Worm (Caenorhabditis elegans) whole organism, L4 larva: ENCODE data around the gene Y102E9.5.
A peak's percentile ranks its signal among the peaks of the same experiment; 100 is the strongest.

Experiments used
- F10B5.3 ChIP-seq: sonication (generic microtip); optimal IDR thresholded peaks from 2 replicates; lab custom pipeline; 2016; ENCODE audit warnings: mild to moderate bottlenecking, missing genetic modification characterization, missing compliant biosample characterization
- F26F4.8 ChIP-seq: fragments of 200-800 bp; sonication (Bioruptor generic); conservative IDR thresholded peaks from 2 replicates; pipeline ENCODE4 v1.3.6; 2022; ENCODE audit warnings: missing genetic modification characterization, missing compliant biosample characterization
- F37D6.2 ChIP-seq: sonication (generic microtip); optimal IDR thresholded peaks from 2 replicates; lab custom pipeline; 2016; ENCODE audit warnings: mild to moderate bottlenecking, missing genetic modification characterization, missing compliant biosample characterization
- F44E2.7 ChIP-seq: fragments of 200-800 bp; sonication (Bioruptor generic); IDR thresholded peaks from 2 replicates; pipeline ENCODE4 v2.1.2; 2022; ENCODE audit warnings: missing genetic modification characterization, missing compliant biosample characterization
- R02D3.7 ChIP-seq: fragments of 150-350 bp; sonication (generic microtip); optimal IDR thresholded peaks from 3 replicates; lab custom pipeline; 2014; ENCODE audit warnings: missing biosample characterization, missing genetic modification characterization
- T20F7.1 ChIP-seq: fragments of 200-800 bp; sonication (Bioruptor generic); optimal IDR thresholded peaks from 2 replicates; lab custom pipeline; 2018; ENCODE audit warnings: mild to moderate bottlenecking, missing genetic modification characterization, missing compliant biosample characterization
- T26A8.4 ChIP-seq: fragments of 200-800 bp; sonication (Bioruptor generic); IDR thresholded peaks from 2 replicates; pipeline ENCODE4 v1.3.6; 2022; ENCODE audit warnings: missing genetic modification characterization, missing compliant biosample characterization
- Y105C5A.15 ChIP-seq: fragments of 200-800 bp; sonication (Bioruptor generic); IDR thresholded peaks from 2 replicates; pipeline ENCODE4 v1.3.6; 2022; ENCODE audit warnings: missing genetic modification characterization, missing compliant biosample characterization
- aha-1 ChIP-seq: fragments of 150-350 bp; peaks from one replicate; lab custom pipeline; 2014; ENCODE audit warnings: missing biosample characterization, missing genetic modification characterization
- aly-2 ChIP-seq: sonication (generic microtip); optimal IDR thresholded peaks from 2 replicates; lab custom pipeline; 2018; ENCODE audit warnings: missing biosample characterization, missing genetic modification characterization
- arid-1 ChIP-seq: fragments of 200-800 bp; sonication (Bioruptor generic); conservative IDR thresholded peaks from 2 replicates; pipeline ENCODE4 v1.3.6; 2022; ENCODE audit warnings: missing genetic modification reagents, missing genetic modification characterization, missing compliant biosample characterization
- attf-4 ChIP-seq: sonication (generic microtip); optimal IDR thresholded peaks from 3 replicates; lab custom pipeline; 2017; ENCODE audit warnings: missing biosample characterization, missing genetic modification characterization
- ceh-28 ChIP-seq: fragments of 150-350 bp; optimal IDR thresholded peaks from 2 replicates; lab custom pipeline; 2014; ENCODE audit warnings: missing biosample characterization, missing genetic modification reagents, missing genetic modification characterization
- ceh-32 ChIP-seq: sonication (generic microtip); optimal IDR thresholded peaks from 2 replicates; lab custom pipeline; 2016; ENCODE audit warnings: mild to moderate bottlenecking, missing genetic modification characterization, missing compliant biosample characterization; ENCODE audit not compliant: poor library complexity
- ceh-44 ChIP-seq: fragments of 200-800 bp; sonication (Bioruptor generic); IDR thresholded peaks from 2 replicates; pipeline ENCODE4 v1.3.6; 2022; ENCODE audit warnings: missing genetic modification reagents, missing genetic modification characterization, missing compliant biosample characterization
- ces-1 ChIP-seq: fragments of 150-350 bp; sonication (generic microtip); optimal IDR thresholded peaks from 4 replicates; lab custom pipeline; 2014; ENCODE audit warnings: missing biosample characterization, missing genetic modification reagents, missing genetic modification characterization
- cey-2 ChIP-seq: sonication (generic microtip); optimal IDR thresholded peaks from 3 replicates; lab custom pipeline; 2017; ENCODE audit warnings: missing genetic modification characterization, mild to moderate bottlenecking, missing compliant biosample characterization, antibody characterized with exemption, borderline replicate concordance; ENCODE audit not compliant: insufficient read depth
- ctbp-1 ChIP-seq: fragments of 200-800 bp; sonication (Bioruptor generic); IDR thresholded peaks from 2 replicates; pipeline ENCODE4 v1.3.6; 2022; ENCODE audit warnings: missing genetic modification reagents, missing genetic modification characterization, missing compliant biosample characterization
- dve-1 ChIP-seq: sonication (generic microtip); optimal IDR thresholded peaks from 2 replicates; lab custom pipeline; 2017; ENCODE audit warnings: antibody characterized with exemption, mild to moderate bottlenecking, missing genetic modification characterization, missing compliant biosample characterization; ENCODE audit not compliant: insufficient read depth
- egl-27 ChIP-seq: sonication (generic microtip); optimal IDR thresholded peaks from 3 replicates; lab custom pipeline; 2017; ENCODE audit warnings: missing biosample characterization, missing genetic modification reagents, missing genetic modification characterization
- fkh-10 ChIP-seq: fragments of 150-350 bp; optimal IDR thresholded peaks from 2 replicates; lab custom pipeline; 2014; ENCODE audit warnings: missing biosample characterization, missing genetic modification reagents, missing genetic modification characterization
- hlh-11 ChIP-seq: fragments of 200-800 bp; sonication (Bioruptor generic); optimal IDR thresholded peaks from 2 replicates; lab custom pipeline; 2018; ENCODE audit warnings: mild to moderate bottlenecking, missing genetic modification characterization, missing compliant biosample characterization
- hlh-30 ChIP-seq: sonication (generic microtip); optimal IDR thresholded peaks from 2 replicates; lab custom pipeline; 2017; ENCODE audit warnings: antibody characterized with exemption, mild to moderate bottlenecking, missing genetic modification characterization, missing compliant biosample characterization; ENCODE audit not compliant: insufficient read depth
- hmg-1.1 ChIP-seq: fragments of 200-800 bp; sonication (Bioruptor generic); IDR thresholded peaks from 2 replicates; pipeline ENCODE4 v1.3.6; 2022; ENCODE audit warnings: missing genetic modification reagents, missing genetic modification characterization, missing compliant biosample characterization
- lin-38 ChIP-seq: fragments of 200-800 bp; sonication (Bioruptor generic); IDR thresholded peaks from 2 replicates; pipeline ENCODE4 v1.3.6; 2022; ENCODE audit warnings: missing genetic modification reagents, missing genetic modification characterization, missing compliant biosample characterization
- lsy-2 ChIP-seq, 2 experiments: fragments of 150-350 bp in 1 of 2; sonication (generic microtip) in 1 of 2; optimal IDR thresholded peaks; 2 replicates each; lab custom pipeline; 2014 to 2017; ENCODE audit warnings: missing biosample characterization in 2 of 2, missing genetic modification characterization in 2 of 2
- madf-5 ChIP-seq, 2 experiments: fragments of 200-800 bp; sonication (Bioruptor generic); IDR thresholded peaks; 2 replicates each; pipeline ENCODE4 v1.3.6; 2022; ENCODE audit warnings: missing compliant biosample characterization in 2 of 2, missing genetic modification characterization in 2 of 2
- madf-9 ChIP-seq: fragments of 200-800 bp; sonication (Bioruptor generic); conservative IDR thresholded peaks from 2 replicates; pipeline ENCODE4 v1.3.6; 2022; ENCODE audit warnings: missing genetic modification reagents, missing genetic modification characterization, missing compliant biosample characterization
- mdl-1 ChIP-seq, 2 experiments: fragments of 150-350 bp in 1 of 2; sonication (generic microtip) in 1 of 2; optimal IDR thresholded peaks; 2 replicates each; lab custom pipeline; 2014 to 2017; ENCODE audit warnings: missing biosample characterization in 2 of 2, missing genetic modification characterization in 2 of 2
- mdt-29 ChIP-seq: fragments of 200-800 bp; sonication (Bioruptor generic); IDR thresholded peaks from 2 replicates; pipeline ENCODE4 v1.3.6; 2022; ENCODE audit warnings: missing genetic modification reagents, missing genetic modification characterization, missing compliant biosample characterization
- mep-1 ChIP-seq: fragments of 150-350 bp; sonication (generic microtip); optimal IDR thresholded peaks from 3 replicates; lab custom pipeline; 2014; ENCODE audit warnings: missing biosample characterization, missing genetic modification characterization
- mxl-2 ChIP-seq: fragments of 200-800 bp; sonication (Bioruptor generic); conservative IDR thresholded peaks from 2 replicates; pipeline ENCODE4 v1.3.6; 2022; ENCODE audit warnings: missing genetic modification reagents, missing genetic modification characterization, missing compliant biosample characterization
- mxl-3 ChIP-seq: fragments of 200-800 bp; sonication (Bioruptor generic); optimal IDR thresholded peaks from 2 replicates; lab custom pipeline; 2018; ENCODE audit warnings: mild to moderate bottlenecking, missing genetic modification characterization, missing compliant biosample characterization
- nhr-102 ChIP-seq: sonication (generic microtip); optimal IDR thresholded peaks from 2 replicates; lab custom pipeline; 2016; ENCODE audit warnings: mild to moderate bottlenecking, missing genetic modification characterization, moderate library complexity, missing compliant biosample characterization
- nhr-111 ChIP-seq: fragments of 200-800 bp; sonication (Bioruptor generic); optimal IDR thresholded peaks from 2 replicates; lab custom pipeline; 2018; ENCODE audit warnings: mild to moderate bottlenecking, missing genetic modification characterization, missing compliant biosample characterization
- nhr-237 ChIP-seq: sonication (generic microtip); optimal IDR thresholded peaks from 2 replicates; lab custom pipeline; 2017; ENCODE audit warnings: missing biosample characterization, missing genetic modification characterization
- nhr-48 ChIP-seq: sonication (generic microtip); optimal IDR thresholded peaks from 2 replicates; lab custom pipeline; 2016; ENCODE audit warnings: mild to moderate bottlenecking, missing genetic modification characterization, missing compliant biosample characterization
- nhr-6 ChIP-seq: fragments of 150-350 bp; optimal IDR thresholded peaks from 2 replicates; lab custom pipeline; 2014; ENCODE audit warnings: missing biosample characterization, missing genetic modification characterization
- nhr-76 ChIP-seq: fragments of 150-350 bp; optimal IDR thresholded peaks from 2 replicates; lab custom pipeline; 2014; ENCODE audit warnings: missing biosample characterization, missing genetic modification characterization
- pqm-1 ChIP-seq: sonication (generic microtip); optimal IDR thresholded peaks from 2 replicates; lab custom pipeline; 2017; ENCODE audit warnings: missing biosample characterization, missing genetic modification characterization
- rbr-2 ChIP-seq: sonication (generic microtip); optimal IDR thresholded peaks from 2 replicates; lab custom pipeline; 2016; ENCODE audit warnings: missing genotype, missing genetic modification characterization, missing compliant biosample characterization
- saeg-2 ChIP-seq: fragments of 200-800 bp; sonication (Bioruptor generic); IDR thresholded peaks from 2 replicates; pipeline ENCODE4 v1.3.6; 2022; ENCODE audit warnings: missing genetic modification reagents, missing genetic modification characterization, missing compliant biosample characterization
- sdz-12 ChIP-seq: fragments of 200-800 bp; sonication (Bioruptor generic); optimal IDR thresholded peaks from 2 replicates; lab custom pipeline; 2018; ENCODE audit warnings: mild to moderate bottlenecking, missing genetic modification characterization, missing compliant biosample characterization
- snpc-1.2 ChIP-seq: fragments of 200-800 bp; sonication (Bioruptor generic); IDR thresholded peaks from 2 replicates; pipeline ENCODE4 v1.3.6; 2022; ENCODE audit warnings: missing genetic modification reagents, missing genetic modification characterization, missing compliant biosample characterization
- spr-3 ChIP-seq: fragments of 200-800 bp; sonication (Bioruptor generic); optimal IDR thresholded peaks from 2 replicates; lab custom pipeline; 2018; ENCODE audit warnings: mild to moderate bottlenecking, missing genetic modification characterization, missing compliant biosample characterization
- tag-97 ChIP-seq: fragments of 200-800 bp; sonication (Bioruptor generic); IDR thresholded peaks from 2 replicates; pipeline ENCODE4 v1.3.6; 2022; ENCODE audit warnings: missing genetic modification characterization, missing compliant biosample characterization
- tra-1 ChIP-seq: fragments of 200-800 bp; sonication (Bioruptor generic); IDR thresholded peaks from 2 replicates; pipeline ENCODE4 v1.3.6; 2022; ENCODE audit warnings: missing genetic modification reagents, missing genetic modification characterization, missing compliant biosample characterization
- unc-62 ChIP-seq, 3 experiments: fragments of 150-350 bp in 1 of 3; sonication (generic microtip); optimal IDR thresholded peaks in 2 of 3; peaks in 1 of 3; 1 replicate in 1 of 3; 2 replicates in 2 of 3; lab custom pipeline; 2014 to 2017; ENCODE audit warnings: missing biosample characterization in 3 of 3, missing genetic modification characterization in 3 of 3, missing genetic modification reagents in 3 of 3, missing genotype in 1 of 3
- vab-7 ChIP-seq: fragments of 200-800 bp; sonication (Bioruptor generic); IDR thresholded peaks from 2 replicates; pipeline ENCODE4 v1.3.6; 2022; ENCODE audit warnings: missing genetic modification reagents, missing genetic modification characterization, missing compliant biosample characterization
- zfp-3 ChIP-seq: fragments of 200-800 bp; sonication (Bioruptor generic); conservative IDR thresholded peaks from 2 replicates; pipeline ENCODE4 v1.3.6; 2022; ENCODE audit warnings: missing genetic modification reagents, missing genetic modification characterization, missing compliant biosample characterization
- zip-2 ChIP-seq: fragments of 150-350 bp; optimal IDR thresholded peaks from 2 replicates; lab custom pipeline; 2014; ENCODE audit warnings: missing biosample characterization, missing genetic modification characterization

The Y102E9.5 gene

DNA sequence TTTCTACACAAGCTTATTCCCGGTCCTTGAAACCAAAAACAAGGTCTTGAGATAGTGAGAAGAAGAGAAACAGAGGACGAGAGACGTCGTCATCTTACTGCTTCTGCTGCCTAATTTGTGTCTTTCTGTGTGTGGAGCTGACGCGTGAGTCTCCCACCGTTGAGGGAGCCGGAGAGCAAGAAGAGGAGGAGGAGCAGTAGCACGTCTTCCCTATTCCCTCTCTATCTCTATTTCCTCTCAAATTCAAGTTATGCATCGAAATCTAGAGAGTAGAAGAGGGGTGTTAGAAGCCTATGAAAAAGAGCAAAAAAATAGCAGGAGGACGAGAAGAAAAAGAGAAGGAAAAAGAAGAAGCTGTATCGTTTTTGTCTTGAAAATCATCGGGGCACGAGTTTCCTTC is 34.9 kb downstream of the Y102E9.5 start (continued):
- TF ChIP-seq F26F4.8 (GFP tag; lab: Robert Waterston, UW) (no peak), aly-2 (no peak), attf-4 (tag; lab: Kevin White, UChicago) (no peak), Y105C5A.15 (GFP tag; lab: Robert Waterston, UW) (no peak), rbr-2 (peak; percentile 65), T26A8.4 (GFP tag; lab: Robert Waterston, UW) (no peak), madf-5 (GFP tag; IDR thresholded peaks at IDR 0.05; lab: Robert Waterston, UW) (no peak), cey-2 (tag; lab: Kevin White, UChicago) (no peak), hmg-1.1 (GFP tag; lab: Robert Waterston, UW) (peak; percentile 66), nhr-48 (tag; lab: Kevin White, UChicago) (no peak), snpc-1.2 (GFP tag; lab: Robert Waterston, UW) (no peak), mxl-2 (GFP tag; lab: Robert Waterston, UW) (no peak), ctbp-1 (0 out of 2 replicates have a peak, but pooled peaks have one; percentile 48), mdl-1 (tag; optimal IDR thresholded peaks at IDR 0.05; lab: Kevin White, UChicago) (peak in 1 of 2 experiments; percentile 69), mep-1 (tag; lab: Kevin White, UChicago) (peak; percentile 63), mxl-3 (GFP tag; lab: Kevin White, UChicago) (no peak), zfp-3 (GFP tag; lab: Robert Waterston, UW) (no peak), ceh-44 (GFP tag; lab: Robert Waterston, UW) (no peak), fkh-10 (peak; percentile 59), ces-1 (GFP tag; lab: Kevin White, UChicago) (peak; percentile 21), vab-7 (GFP tag; lab: Robert Waterston, UW) (no peak), lsy-2 (tag; optimal IDR thresholded peaks at IDR 0.05; lab: Kevin White, UChicago) (peak; percentile 61 to 62), saeg-2 (GFP tag; lab: Robert Waterston, UW) (no peak), hlh-30 (tag; lab: Kevin White, UChicago) (peak; percentile 54), egl-27 (tag; lab: Kevin White, UChicago) (no peak), tra-1 (GFP tag; lab: Robert Waterston, UW) (no peak), mdt-29 (GFP tag; lab: Robert Waterston, UW) (no peak), spr-3 (GFP tag; lab: Kevin White, UChicago) (no peak), ceh-28 (no peak), nhr-102 (tag; lab: Kevin White, UChicago) (no peak), unc-62 (GFP tag; optimal IDR thresholded peaks at IDR 0.05 in 1 of 2; lab: Kevin White, UChicago) (peak in 1 of 2 experiments; percentile 3), unc-62 (tag; optimal IDR thresholded peaks at IDR 0.05; lab: Kevin White, UChicago) (no peak), F37D6.2 (tag; lab: Kevin White, UChicago) (peak; percentile 25), R02D3.7 (tag; lab: Kevin White, UChicago) (no peak), nhr-111 (GFP tag; lab: Kevin White, UChicago) (no peak), pqm-1 (tag; lab: Kevin White, UChicago) (no peak), nhr-6 (tag; lab: Kevin White, UChicago) (no peak), madf-9 (no peak), sdz-12 (no peak), lin-38 (GFP tag; lab: Robert Waterston, UW) (no peak), arid-1 (GFP tag; lab: Robert Waterston, UW) (no peak), nhr-76 (tag; lab: Kevin White, UChicago) (no peak), aha-1 (tag; lab: Kevin White, UChicago) (peak; percentile 80), dve-1 (tag; lab: Kevin White, UChicago) (no peak), nhr-237 (tag; lab: Kevin White, UChicago) (no peak), F10B5.3 (tag; lab: Kevin White, UChicago) (no peak), T20F7.1 (GFP tag; lab: Kevin White, UChicago) (no peak), tag-97 (GFP tag; lab: Robert Waterston, UW) (no peak), F44E2.7 (GFP tag; lab: Robert Waterston, UW) (no peak), hlh-11 (tag; lab: Kevin White, UChicago) (no peak), ceh-32 (tag; lab: Kevin White, UChicago) (no peak), zip-2 (tag; lab: Kevin White, UChicago) (no peak)
